Fruit fly (Drosophila melanogaster) whole organism, prepupa: Measurements from ENCODE around the gene ATPsynCF6.

Experiments used
- Blimp-1 ChIP-seq: fragments of 200-800 bp; sonication (Bioruptor generic); optimal IDR thresholded peaks from 3 replicates; lab custom pipeline; 2017; ENCODE audit warnings: missing biosample characterization, missing genetic modification characterization, mild to moderate bottlenecking, moderate library complexity, missing genetic modification reagents
- CG10631 ChIP-seq: fragments of 200-800 bp; sonication (Bioruptor generic); optimal IDR thresholded peaks from 2 replicates; lab custom pipeline; 2016; ENCODE audit warnings: missing biosample characterization, missing genetic modification characterization
- CG10669 ChIP-seq: fragments of 200-800 bp; sonication (Bioruptor generic); optimal IDR thresholded peaks from 3 replicates; lab custom pipeline; 2018; ENCODE audit warnings: missing biosample characterization, mild to moderate bottlenecking, missing genetic modification characterization, moderate library complexity
- CG11902 ChIP-seq: fragments of 200-800 bp; sonication (Bioruptor generic); optimal IDR thresholded peaks from 3 replicates; lab custom pipeline; 2016; ENCODE audit warnings: missing biosample characterization, missing genetic modification characterization
- CG15336 ChIP-seq: fragments of 200-800 bp; sonication (Bioruptor generic); IDR thresholded peaks from 2 replicates; pipeline ENCODE4 v1.3.6; 2022; ENCODE audit warnings: missing biosample characterization, missing genetic modification characterization
- CG1621 ChIP-seq: fragments of 200-800 bp; sonication (Bioruptor generic); optimal IDR thresholded peaks from 3 replicates; lab custom pipeline; 2018; ENCODE audit warnings: missing biosample characterization, mild to moderate bottlenecking, missing genetic modification characterization
- CG32006 ChIP-seq: fragments of 200-800 bp; sonication (Bioruptor generic); optimal IDR thresholded peaks from 3 replicates; lab custom pipeline; 2017; ENCODE audit warnings: missing biosample characterization, mild to moderate bottlenecking, missing genetic modification characterization
- CG34406 ChIP-seq: fragments of 200-800 bp; sonication (Bioruptor generic); optimal IDR thresholded peaks from 3 replicates; lab custom pipeline; 2016; ENCODE audit warnings: missing biosample characterization, missing genetic modification characterization
- CG3919 ChIP-seq: fragments of 200-800 bp; sonication (Bioruptor generic); optimal IDR thresholded peaks from 3 replicates; lab custom pipeline; 2016; ENCODE audit warnings: missing biosample characterization, missing genetic modification characterization
- CG6276 ChIP-seq: fragments of 200-800 bp; sonication (Bioruptor generic); optimal IDR thresholded peaks from 2 replicates; lab custom pipeline; 2017; ENCODE audit warnings: missing biosample characterization, mild to moderate bottlenecking, missing genetic modification characterization
- CG6854 ChIP-seq: fragments of 200-800 bp; sonication (Bioruptor generic); optimal IDR thresholded peaks from 2 replicates; lab custom pipeline; 2017; ENCODE audit warnings: missing biosample characterization, mild to moderate bottlenecking, missing genetic modification characterization
- CG7368 ChIP-seq: fragments of 200-800 bp; sonication (Bioruptor generic); optimal IDR thresholded peaks from 3 replicates; lab custom pipeline; 2016; ENCODE audit warnings: missing biosample characterization, missing genetic modification characterization
- CG8632 ChIP-seq: fragments of 200-800 bp; sonication (Bioruptor generic); optimal IDR thresholded peaks from 3 replicates; lab custom pipeline; 2016; ENCODE audit warnings: missing biosample characterization, missing genetic modification characterization
- Eip78C ChIP-seq: fragments of 200-800 bp; sonication (Bioruptor generic); peaks from one replicate; lab custom pipeline; 2016; ENCODE audit warnings: missing biosample characterization, missing genetic modification characterization
- Ets96B ChIP-seq: fragments of 200-800 bp; optimal IDR thresholded peaks from 2 replicates; lab custom pipeline; 2019; ENCODE audit warnings: missing biosample characterization, mild to moderate bottlenecking, missing genetic modification characterization, moderate library complexity
- Gug ChIP-seq: fragments of 200-800 bp; sonication (Bioruptor generic); IDR thresholded peaks from 2 replicates; pipeline ENCODE4 v1.3.6; 2022; ENCODE audit warnings: missing biosample characterization, missing genetic modification characterization
- Hr38 ChIP-seq: sonication (Bioruptor generic); optimal IDR thresholded peaks from 2 replicates; lab custom pipeline; 2016; ENCODE audit warnings: missing biosample characterization, missing genetic modification characterization
- Hr39 ChIP-seq: fragments of 200-800 bp; sonication (Bioruptor generic); optimal IDR thresholded peaks from 2 replicates; lab custom pipeline; 2016; ENCODE audit warnings: missing biosample characterization, missing genetic modification characterization
- Hr4 ChIP-seq: fragments of 200-800 bp; sonication (Bioruptor generic); optimal IDR thresholded peaks from 3 replicates; lab custom pipeline; 2016; ENCODE audit warnings: missing biosample characterization, missing genetic modification characterization
- Sox102F ChIP-seq: fragments of 200-800 bp; sonication (Bioruptor generic); optimal IDR thresholded peaks from 2 replicates; lab custom pipeline; 2016; ENCODE audit warnings: missing biosample characterization, mild to moderate bottlenecking, missing genetic modification characterization
- Sox14 ChIP-seq: fragments of 200-800 bp; sonication (Bioruptor generic); optimal IDR thresholded peaks from 3 replicates; lab custom pipeline; 2016; ENCODE audit warnings: missing biosample characterization, missing genetic modification characterization
- achi ChIP-seq: fragments of 200-800 bp; sonication (Bioruptor generic); optimal IDR thresholded peaks from 3 replicates; lab custom pipeline; 2016; ENCODE audit warnings: missing biosample characterization, missing genetic modification characterization
- dac ChIP-seq: fragments of 200-800 bp; sonication (Bioruptor generic); optimal IDR thresholded peaks from 2 replicates; lab custom pipeline; 2017; ENCODE audit warnings: missing biosample characterization, mild to moderate bottlenecking, missing genetic modification characterization
- dsx ChIP-seq: fragments of 200-800 bp; optimal IDR thresholded peaks from 3 replicates; lab custom pipeline; 2019; ENCODE audit warnings: missing biosample characterization, mild to moderate bottlenecking, missing genetic modification characterization, moderate library complexity; ENCODE audit not compliant: poor library complexity, severe bottlenecking
- esn ChIP-seq: fragments of 200-800 bp; sonication (Bioruptor generic); optimal IDR thresholded peaks from 2 replicates; lab custom pipeline; 2016; ENCODE audit warnings: missing biosample characterization, mild to moderate bottlenecking, missing genetic modification characterization, moderate library complexity
- fd59A ChIP-seq: fragments of 200-800 bp; sonication (Bioruptor generic); optimal IDR thresholded peaks from 2 replicates; lab custom pipeline; 2017; ENCODE audit warnings: missing biosample characterization, mild to moderate bottlenecking, missing genetic modification characterization, missing genetic modification reagents
- fd85E ChIP-seq: fragments of 200-800 bp; sonication (Bioruptor generic); optimal IDR thresholded peaks from 3 replicates; lab custom pipeline; 2016; ENCODE audit warnings: missing biosample characterization, missing genetic modification characterization
- fkh ChIP-seq: fragments of 200-800 bp; sonication (Bioruptor generic); optimal IDR thresholded peaks from 3 replicates; lab custom pipeline; 2017; ENCODE audit warnings: missing biosample characterization, mild to moderate bottlenecking, missing genetic modification characterization, moderate library complexity
- net ChIP-seq: fragments of 200-800 bp; sonication (Bioruptor generic); optimal IDR thresholded peaks from 3 replicates; lab custom pipeline; 2016; ENCODE audit warnings: missing biosample characterization, missing genetic modification characterization
- pdm3 ChIP-seq: fragments of 200-800 bp; sonication (Bioruptor generic); optimal IDR thresholded peaks from 3 replicates; lab custom pipeline; 2016; ENCODE audit warnings: missing biosample characterization, missing genetic modification characterization
- salr ChIP-seq, 2 experiments: fragments of 200-800 bp; sonication (Bioruptor generic); optimal IDR thresholded peaks; 3 replicates each; lab custom pipeline; 2016 to 2018; ENCODE audit warnings: missing biosample characterization in 2 of 2, missing genetic modification characterization in 2 of 2, mild to moderate bottlenecking in 1 of 2
- ss ChIP-seq, 2 experiments: fragments of 200-800 bp; sonication (Bioruptor generic); optimal IDR thresholded peaks; 2 replicates in 1 of 2; 3 replicates in 1 of 2; lab custom pipeline; 2017 to 2018; ENCODE audit warnings: mild to moderate bottlenecking in 2 of 2, missing biosample characterization in 2 of 2, missing genetic modification characterization in 2 of 2, moderate library complexity in 1 of 2
- svp ChIP-seq: fragments of 200-800 bp; sonication (Bioruptor generic); peaks from one replicate; lab custom pipeline; 2016; ENCODE audit warnings: missing biosample characterization, missing genetic modification characterization
- topi ChIP-seq: fragments of 200-800 bp; sonication (Bioruptor generic); optimal IDR thresholded peaks from 3 replicates; lab custom pipeline; 2016; ENCODE audit warnings: missing biosample characterization, missing genetic modification characterization
- vri ChIP-seq: fragments of 200-800 bp; sonication (Bioruptor generic); optimal IDR thresholded peaks from 3 replicates; lab custom pipeline; 2016; ENCODE audit warnings: missing biosample characterization, mild to moderate bottlenecking, missing genetic modification characterization

Gene ATPsynCF6

DNA sequence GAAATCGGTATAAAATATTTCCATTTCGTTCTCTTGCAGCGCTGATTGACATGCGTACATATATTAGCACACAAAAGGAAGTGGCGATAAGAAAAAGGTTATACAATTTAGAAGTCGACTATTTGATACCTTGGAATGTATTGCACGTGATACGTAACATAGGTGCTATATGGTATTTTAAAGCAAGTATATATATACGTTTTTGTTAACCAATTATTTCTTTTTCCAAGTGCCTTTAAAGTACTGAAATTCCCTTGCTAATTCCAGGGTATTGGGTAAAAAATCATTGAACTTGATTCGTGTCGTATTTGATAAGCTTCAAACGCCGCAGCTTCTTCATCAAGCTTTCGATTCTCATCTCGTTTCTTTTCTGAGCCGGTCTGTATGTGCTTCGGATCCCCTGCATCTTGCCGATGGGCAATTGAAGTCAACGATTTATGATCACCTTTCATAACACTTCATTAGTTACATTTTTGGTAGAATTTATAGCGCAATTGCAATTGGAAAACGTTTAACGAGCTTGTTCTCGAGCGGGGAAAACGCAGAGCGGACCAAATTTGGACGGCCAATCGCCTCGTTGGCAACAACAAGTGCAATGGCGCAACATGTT, 7.8 kb upstream of the ATPsynCF6 start, which contains the start of gene CG4408 (continued):
- TF ChIP-seq vri (GFP tag; lab: Kevin White, UChicago) (peak; percentile 89), CG11902 (peak; percentile 58), CG10669 (GFP tag; lab: Kevin White, UChicago) (peak; percentile 69), CG15336 (peak; percentile 68), Hr4 (GFP tag; lab: Kevin White, UChicago) (peak; percentile 76), Sox102F (peak; percentile 91), CG10631 (GFP tag; lab: Kevin White, UChicago) (peak; percentile 73), Sox14 (GFP tag; lab: Kevin White, UChicago) (peak; percentile 87), salr (GFP tag; optimal IDR thresholded peaks at IDR 0.05; lab: Kevin White, UChicago) (peak; percentile 16 to 37)
- TF ChIP-seq, all 60 proteins: peak for 56

DNA sequence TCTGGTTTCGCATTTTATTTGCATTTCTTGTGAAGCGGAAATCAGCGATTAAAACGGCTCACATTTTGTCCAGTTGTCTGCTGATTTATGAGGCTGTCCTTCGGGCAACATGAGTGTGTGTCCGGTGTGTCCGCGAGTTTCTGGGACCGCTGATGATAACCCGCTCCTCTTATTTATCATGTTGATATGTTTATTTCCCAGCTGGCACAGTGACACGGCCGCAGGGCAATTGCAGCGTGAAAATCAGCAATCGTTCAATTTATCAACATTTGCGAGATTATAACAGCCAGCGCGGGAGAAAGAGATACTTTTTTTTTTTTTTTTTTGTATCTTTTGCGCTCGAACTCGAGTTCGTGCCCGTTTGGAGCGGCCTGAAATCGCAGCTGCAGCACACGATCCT, 4.5 kb upstream of the ATPsynCF6 start:
- TF ChIP-seq svp (GFP tag; lab: Kevin White, UChicago) (peak; percentile 94), dac (GFP tag; lab: Kevin White, UChicago) (no peak), Gug (GFP tag; lab: Robert Waterston, UW) (no peak), esn (GFP tag; lab: Kevin White, UChicago) (no peak), fd85E (no peak), topi (GFP tag; lab: Kevin White, UChicago) (no peak)

DNA sequence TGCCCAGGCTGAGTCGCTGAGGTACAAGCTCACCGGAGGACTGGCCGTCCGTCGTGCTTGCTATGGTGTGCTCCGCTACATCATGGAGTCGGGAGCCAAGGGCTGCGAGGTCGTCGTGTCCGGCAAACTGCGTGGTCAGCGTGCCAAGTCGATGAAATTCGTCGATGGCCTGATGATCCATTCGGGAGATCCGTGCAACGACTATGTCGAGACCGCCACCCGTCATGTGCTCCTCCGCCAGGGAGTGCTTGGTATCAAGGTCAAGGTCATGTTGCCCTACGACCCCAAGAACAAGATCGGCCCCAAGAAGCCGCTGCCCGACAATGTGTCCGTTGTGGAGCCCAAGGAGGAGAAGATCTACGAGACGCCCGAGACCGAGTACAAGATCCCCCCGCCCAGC, 3.6 kb upstream of the ATPsynCF6 start:
- TF ChIP-seq Hr4 (GFP tag; lab: Kevin White, UChicago) (no peak), topi (GFP tag; lab: Kevin White, UChicago) (no peak), Hr38 (GFP tag; lab: Kevin White, UChicago) (no peak), vri (GFP tag; lab: Kevin White, UChicago) (no peak), CG1621 (tag; lab: Kevin White, UChicago) (no peak), svp (GFP tag; lab: Kevin White, UChicago) (peak; percentile 70), Hr39 (no peak), CG8632 (GFP tag; lab: Kevin White, UChicago) (no peak)

DNA sequence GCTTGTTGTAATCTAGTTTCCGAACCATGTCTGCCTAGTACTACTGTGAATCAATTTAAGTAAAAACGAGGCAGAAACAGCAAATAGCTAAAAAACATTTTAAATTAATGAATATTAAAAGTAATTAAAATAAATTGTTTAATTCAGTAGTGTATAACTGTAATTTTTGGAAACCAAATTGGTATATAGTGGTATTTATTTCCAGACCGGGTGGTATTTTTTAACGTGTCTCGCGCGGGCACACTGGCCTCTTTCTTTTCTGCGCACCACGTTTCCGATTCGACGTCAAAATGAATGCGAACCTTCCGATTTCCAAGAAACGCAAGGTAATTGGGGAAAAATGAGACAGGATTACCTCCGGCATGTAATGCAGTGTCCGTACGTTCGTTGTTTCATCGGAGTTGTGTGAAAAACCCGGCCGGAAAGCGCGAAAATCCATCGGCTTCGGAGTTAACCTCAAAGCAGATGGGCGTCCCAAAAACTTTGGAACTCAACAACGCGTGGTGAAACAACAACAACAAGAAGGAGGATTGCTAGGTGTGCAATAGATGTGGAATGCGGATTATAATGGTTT, 2.8 kb upstream of the ATPsynCF6 start, which contains the start of gene RpS3:
Gene RpS3, plus strand, starts transcription at position 248 of the 574 bp plus-strand sequence.
- TF ChIP-seq pdm3 (GFP tag; lab: Kevin White, UChicago): no peak
- peak; percentile 18 for TF ChIP-seq topi (GFP tag; lab: Kevin White, UChicago)
- no peak for TF ChIP-seq dsx (GFP tag; lab: Kevin White, UChicago)
- TF ChIP-seq fd59A: no peak
- TF ChIP-seq Ets96B (tag; lab: Kevin White, UChicago): peak; percentile 35
- TF ChIP-seq Blimp-1 (GFP tag; lab: Kevin White, UChicago): no peak
- TF ChIP-seq net: peak; percentile 14
- peak; percentile 15 for TF ChIP-seq fkh (GFP tag; lab: Kevin White, UChicago)
- TF ChIP-seq CG7368: no peak
- peak; percentile 1 for TF ChIP-seq Sox102F
- TF ChIP-seq CG3919 (GFP tag; lab: Kevin White, UChicago): peak; percentile 5
- peak; percentile 4 for TF ChIP-seq CG34406 (GFP tag; lab: Kevin White, UChicago)
- peak; percentile 14 for TF ChIP-seq svp (GFP tag; lab: Kevin White, UChicago)
- peak; percentile 64 for TF ChIP-seq Eip78C (GFP tag; lab: Kevin White, UChicago)
- no peak for TF ChIP-seq CG32006 (GFP tag; lab: Kevin White, UChicago)
- TF ChIP-seq CG6854: peak; percentile 80
- peak; percentile 98 for TF ChIP-seq achi
- peak; percentile 25 to 49 for TF ChIP-seq ss (GFP tag; optimal IDR thresholded peaks at IDR 0.05; lab: Kevin White, UChicago)
- peak; percentile 8 for TF ChIP-seq CG6276 (GFP tag; lab: Kevin White, UChicago)
